Fruit fly (Drosophila melanogaster): ENCODE results near the gene CG9514.

Gene CG9514

DNA sequence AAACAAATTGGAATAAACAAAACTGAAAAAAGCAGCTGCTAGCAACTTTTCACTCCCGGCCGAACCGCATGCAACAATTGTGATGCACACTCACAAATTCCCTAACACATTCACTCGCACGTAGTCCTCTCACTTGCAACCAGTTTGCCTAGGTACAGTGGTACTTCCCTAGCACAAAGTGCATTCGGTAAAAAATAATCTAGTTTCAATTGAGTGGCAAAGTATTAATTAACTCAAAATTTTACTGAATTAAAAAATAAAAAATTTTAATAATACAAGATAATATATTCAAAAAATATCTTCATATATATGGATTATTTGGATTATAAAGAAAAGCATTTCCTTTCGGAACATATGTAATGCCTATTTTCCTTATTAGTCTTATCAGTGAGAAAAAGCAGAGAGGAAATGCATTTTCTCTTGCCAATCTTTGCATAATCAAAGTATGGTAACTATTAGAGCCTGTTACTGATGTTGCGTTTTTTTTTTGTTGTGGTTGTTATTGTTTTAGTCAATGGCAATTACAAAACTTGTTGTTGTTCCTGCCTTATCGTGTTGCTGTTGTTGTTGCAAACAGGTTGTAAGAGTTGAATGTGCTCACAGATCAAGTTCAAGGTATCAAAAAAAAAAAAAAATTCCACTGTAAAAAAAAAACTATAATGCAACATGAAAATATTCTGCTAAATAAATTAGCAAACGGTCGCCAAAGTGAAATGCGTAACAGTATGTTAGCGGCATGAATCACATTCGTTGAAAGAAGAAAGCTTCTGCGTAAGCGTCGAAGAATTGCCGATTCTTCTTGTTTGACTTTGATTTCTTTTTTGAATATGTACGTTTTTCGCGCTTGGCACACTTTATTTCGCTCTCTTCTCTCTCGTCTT, 25.9 kb upstream of the CG9514 start (continued):
- TF ChIP-seq Smox (GFP tag; optimal IDR thresholded peaks at IDR 0.05) = peak; percentile 24
- TF ChIP-seq CG11294 (GFP tag; IDR thresholded peaks at IDR 0.05) = no peak
- TF ChIP-seq eg (GFP tag; IDR thresholded peaks at IDR 0.05) = peak; percentile 66
- TF ChIP-seq dsx (GFP tag; optimal IDR thresholded peaks at IDR 0.05; ENCODE audit: poor library complexity, severe bottlenecking) = peak; percentile 8
- TF ChIP-seq Hr38 (GFP tag; optimal IDR thresholded peaks at IDR 0.05) = no peak
- TF ChIP-seq vri (GFP tag; optimal IDR thresholded peaks at IDR 0.05) = peak; percentile 27
- TF ChIP-seq CG3919 (GFP tag; optimal IDR thresholded peaks at IDR 0.05) = peak; percentile 10
- no peak for TF ChIP-seq CG34406 (GFP tag; optimal IDR thresholded peaks at IDR 0.05)
- TF ChIP-seq Sox102F (GFP tag; optimal IDR thresholded peaks at IDR 0.05) = no peak
- TF ChIP-seq salr (GFP tag; optimal IDR thresholded peaks at IDR 0.05) = peak in 1 of 2 experiments; percentile 47
- no peak for TF ChIP-seq CG31627 (GFP tag; optimal IDR thresholded peaks at IDR 0.05)
- no peak for TF ChIP-seq dac (GFP tag; optimal IDR thresholded peaks at IDR 0.05)
- no peak for TF ChIP-seq cyc (GFP tag; optimal IDR thresholded peaks at IDR 0.05)
- no peak for TF ChIP-seq Eip93F (GFP tag; optimal IDR thresholded peaks at IDR 0.05)
- TF ChIP-seq acj6 (GFP tag; optimal IDR thresholded peaks at IDR 0.05) = peak; percentile 35
- no peak for TF ChIP-seq CG8319 (GFP tag; optimal IDR thresholded peaks at IDR 0.05)
- no peak for TF ChIP-seq CG9139 (GFP tag; optimal IDR thresholded peaks at IDR 0.05)
- no peak for TF ChIP-seq Gug (GFP tag; IDR thresholded peaks at IDR 0.05)
- TF ChIP-seq CG8119 (GFP tag; IDR thresholded peaks at IDR 0.05) = peak; percentile 77
- TF ChIP-seq Ets21C (GFP tag; optimal IDR thresholded peaks at IDR 0.05) = no peak
- peak; percentile 25 for TF ChIP-seq Eip75B (GFP tag; optimal IDR thresholded peaks at IDR 0.05)
- no peak for TF ChIP-seq spab (GFP tag; optimal IDR thresholded peaks at IDR 0.05)
- TF ChIP-seq CG15336 (GFP tag; IDR thresholded peaks at IDR 0.05) = peak; percentile 60
- no peak for TF ChIP-seq CG6854 (GFP tag; optimal IDR thresholded peaks at IDR 0.05)
- TF ChIP-seq Sox14 (GFP tag; optimal IDR thresholded peaks at IDR 0.05) = peak; percentile 27
- TF ChIP-seq CG11902 (GFP tag; optimal IDR thresholded peaks at IDR 0.05) = no peak
- TF ChIP-seq achi (GFP tag; optimal IDR thresholded peaks at IDR 0.05) = peak; percentile 38
- no peak for TF ChIP-seq esn (GFP tag; optimal IDR thresholded peaks at IDR 0.05)
- TF ChIP-seq fd59A (GFP tag; optimal IDR thresholded peaks at IDR 0.05) = no peak
- peak; percentile 55 for TF ChIP-seq CG10631 (GFP tag; optimal IDR thresholded peaks at IDR 0.05)
- TF ChIP-seq Ets96B (tag; optimal IDR thresholded peaks at IDR 0.05) = peak; percentile 42
- no peak for TF ChIP-seq CG6792 (GFP tag; optimal IDR thresholded peaks at IDR 0.05)
- peak; percentile 68 for TF ChIP-seq CG4318 (GFP tag; optimal IDR thresholded peaks at IDR 0.05)
- no peak for TF ChIP-seq CG16779 (tag; optimal IDR thresholded peaks at IDR 0.05)
- TF ChIP-seq CG3032 (tag; optimal IDR thresholded peaks at IDR 0.05) = no peak
- TF ChIP-seq CG7368 (GFP tag; optimal IDR thresholded peaks at IDR 0.05) = no peak

DNA sequence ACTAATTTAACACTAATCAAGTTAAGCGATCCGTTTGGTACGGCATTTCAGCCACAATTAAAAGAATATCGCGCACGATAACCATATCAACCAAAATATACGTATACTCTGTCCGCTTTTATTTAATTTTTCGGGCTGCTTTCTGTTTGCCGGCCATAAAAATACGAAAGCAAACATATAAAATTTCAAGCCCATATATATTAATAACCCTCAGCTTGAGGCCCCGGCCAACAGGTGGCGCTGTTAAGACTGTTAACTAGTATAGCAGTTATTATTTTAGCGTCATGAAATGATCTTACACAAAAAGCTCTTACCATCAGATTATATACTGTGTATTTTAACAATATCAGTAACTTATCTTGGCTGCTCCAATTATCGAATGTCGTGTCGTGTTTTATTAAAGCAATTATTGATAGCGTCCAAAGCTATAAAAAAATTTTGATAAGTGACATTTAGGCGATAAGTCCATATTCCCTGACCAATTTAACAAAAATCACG, 22.1 kb upstream of the CG9514 start, which contains the start of gene Eo:
Gene Eo, minus strand, starts transcription at position 51 of the 498 bp plus-strand sequence.
- TF ChIP-seq vri (GFP tag; optimal IDR thresholded peaks at IDR 0.05) (peak; percentile 52), CG4318 (GFP tag; optimal IDR thresholded peaks at IDR 0.05) (no peak), CG34406 (GFP tag; optimal IDR thresholded peaks at IDR 0.05) (no peak), CG6808 (GFP tag; optimal IDR thresholded peaks at IDR 0.05) (no peak), CG11762 (GFP tag; optimal IDR thresholded peaks at IDR 0.05; ENCODE audit: insufficient read depth) (no peak), fkh (GFP tag; optimal IDR thresholded peaks at IDR 0.05) (peak; percentile 57), Ets21C (GFP tag; optimal IDR thresholded peaks at IDR 0.05) (no peak), Sox102F (GFP tag; optimal IDR thresholded peaks at IDR 0.05) (no peak), Eip78C (GFP tag) (peak; percentile 20), Hr39 (GFP tag; optimal IDR thresholded peaks at IDR 0.05) (no peak), Gug (GFP tag; IDR thresholded peaks at IDR 0.05) (no peak), CG11902 (GFP tag; optimal IDR thresholded peaks at IDR 0.05) (no peak)
